Fruit fly (Drosophila melanogaster) whole organism, larva: ENCODE results near the gene CG17734.

ENCODE experiments used
- noc ChIP-seq: fragments of 200-800 bp; sonication (Bioruptor generic); optimal IDR thresholded peaks from 3 replicates; lab custom pipeline; 2019; ENCODE audit warnings: missing biosample characterization, mild to moderate bottlenecking, missing genetic modification characterization, moderate library complexity

The CG17734 gene

DNA sequence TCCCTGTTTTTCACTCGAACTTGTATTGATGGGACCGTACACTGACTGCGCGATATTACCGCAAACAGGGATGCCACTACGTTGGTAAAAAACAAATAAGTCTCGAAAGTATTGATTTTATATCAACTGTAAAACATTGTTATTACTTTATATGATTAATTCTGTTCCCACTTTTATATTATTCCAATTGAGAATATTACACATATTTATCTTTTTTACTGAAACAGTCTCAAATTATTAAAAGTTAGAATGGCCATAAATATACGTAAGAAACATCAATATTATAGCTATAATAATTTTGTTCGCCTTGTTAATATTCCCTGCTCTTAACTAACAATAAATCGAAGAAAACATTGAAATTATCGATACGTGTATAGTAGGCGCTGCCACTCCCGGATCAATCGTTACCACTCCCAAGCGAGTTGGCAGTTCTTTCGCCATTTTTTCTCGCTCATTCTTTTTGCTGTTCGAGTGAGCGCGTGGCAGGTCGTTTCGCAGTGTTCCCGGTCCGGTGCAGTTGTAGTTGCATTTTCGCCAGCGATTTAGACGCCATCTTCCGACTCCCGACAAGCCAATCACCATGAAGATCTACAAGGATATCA lies 33.9 kb downstream of the CG17734 start, which contains the start of the genes SdhC and Tctp:
Gene SdhC (minus strand): TSS at position 49 of the 602 bp plus-strand sequence.
Gene Tctp (plus strand): TSS at position 447 of the 602 bp plus-strand sequence.
- TF ChIP-seq noc (tag; lab: Kevin White, UChicago), result peak; percentile 63

DNA sequence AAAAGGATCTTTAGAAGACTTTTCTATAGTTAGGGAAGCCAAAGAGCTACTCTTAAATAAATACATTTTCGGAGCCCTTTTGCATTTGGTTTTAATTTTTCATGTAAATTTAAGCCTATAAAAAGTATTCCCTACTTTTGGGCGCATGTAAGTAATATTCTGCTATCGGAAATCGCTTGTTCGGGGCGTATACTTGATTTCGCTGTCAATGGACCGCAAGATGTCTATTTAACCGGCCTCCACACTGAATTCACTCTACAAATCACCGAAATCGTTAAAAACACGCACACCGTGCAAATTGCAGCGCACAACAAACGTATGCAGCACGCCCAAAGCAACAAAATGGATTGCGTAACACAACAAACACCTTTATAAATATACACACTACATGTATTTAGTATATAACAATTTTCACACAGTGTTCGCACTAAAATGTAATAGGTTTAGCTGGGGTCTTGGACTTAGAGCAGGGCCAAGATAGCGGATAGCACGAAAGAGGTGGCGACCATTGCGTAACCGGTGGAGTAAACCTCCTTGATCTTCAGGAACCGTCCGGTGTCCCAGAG lies 35.0 kb downstream of the CG17734 start:
- TF ChIP-seq noc (tag; lab: Kevin White, UChicago), result no peak

DNA sequence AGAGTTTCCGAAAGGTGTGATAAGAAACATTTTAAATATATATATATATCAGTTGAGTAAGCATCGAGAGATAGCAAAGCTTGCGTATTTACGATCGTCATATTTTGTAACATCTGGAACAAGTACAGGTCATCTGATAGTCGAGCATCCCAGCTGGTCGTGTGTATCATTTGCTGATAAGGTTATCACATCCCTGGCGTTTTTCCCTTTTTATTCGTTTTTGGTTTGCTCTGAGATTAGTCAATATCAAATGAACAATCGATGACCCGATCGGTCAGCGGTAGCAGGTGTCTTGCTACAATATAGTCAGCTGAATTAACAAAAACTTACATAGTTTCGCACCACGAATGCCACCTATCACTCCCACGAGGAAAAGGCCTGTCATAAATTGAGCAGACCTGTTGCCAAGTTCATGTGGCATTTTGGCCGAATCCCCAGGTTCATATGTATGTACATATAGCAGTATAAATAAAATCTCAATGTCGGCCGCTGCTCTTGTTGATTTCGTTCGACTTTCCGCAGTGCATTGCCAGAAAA lies 42.8 kb downstream of the CG17734 start:
- peak; percentile 94 for TF ChIP-seq noc (tag; lab: Kevin White, UChicago)

DNA sequence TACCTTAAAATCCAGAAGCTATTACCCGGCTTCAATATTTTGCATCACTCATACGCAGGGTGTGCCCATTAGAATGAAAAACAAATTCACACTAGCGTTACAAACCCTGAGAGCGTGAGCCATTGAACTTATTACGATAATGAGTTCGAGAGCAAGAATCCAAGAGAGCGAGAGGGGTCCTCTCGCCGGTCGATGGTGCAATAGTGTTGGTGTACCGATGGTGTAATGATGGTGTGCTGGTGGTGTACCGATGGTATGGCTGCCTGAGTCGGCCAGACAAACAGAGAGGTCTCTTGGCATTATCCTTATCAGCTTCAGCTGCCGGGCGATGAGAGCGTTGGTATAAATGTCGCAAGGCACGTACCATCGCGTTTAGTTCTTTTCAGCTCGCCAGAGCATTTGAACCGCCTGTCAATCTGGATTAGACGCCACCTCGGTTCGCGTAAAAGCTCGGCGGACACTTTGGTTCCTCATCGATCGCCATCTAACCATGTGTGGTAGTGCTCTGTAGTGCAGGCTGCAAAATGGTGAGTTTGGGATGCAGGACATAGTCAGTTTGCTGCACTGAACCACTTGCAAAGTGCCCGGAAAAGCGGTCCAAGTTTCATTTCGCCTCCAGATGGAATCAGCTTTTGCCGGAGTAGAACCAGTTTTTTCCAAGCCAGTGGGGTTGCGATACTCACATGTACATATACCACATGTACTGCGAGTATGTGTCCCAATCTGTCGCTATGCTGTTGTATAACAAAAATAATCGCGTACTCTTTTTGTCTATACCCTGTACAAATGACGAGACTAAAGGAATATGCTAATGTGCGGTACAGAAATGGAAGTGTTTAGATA lies 43.5 kb downstream of the CG17734 start:
- no peak for TF ChIP-seq noc (tag; lab: Kevin White, UChicago)

DNA sequence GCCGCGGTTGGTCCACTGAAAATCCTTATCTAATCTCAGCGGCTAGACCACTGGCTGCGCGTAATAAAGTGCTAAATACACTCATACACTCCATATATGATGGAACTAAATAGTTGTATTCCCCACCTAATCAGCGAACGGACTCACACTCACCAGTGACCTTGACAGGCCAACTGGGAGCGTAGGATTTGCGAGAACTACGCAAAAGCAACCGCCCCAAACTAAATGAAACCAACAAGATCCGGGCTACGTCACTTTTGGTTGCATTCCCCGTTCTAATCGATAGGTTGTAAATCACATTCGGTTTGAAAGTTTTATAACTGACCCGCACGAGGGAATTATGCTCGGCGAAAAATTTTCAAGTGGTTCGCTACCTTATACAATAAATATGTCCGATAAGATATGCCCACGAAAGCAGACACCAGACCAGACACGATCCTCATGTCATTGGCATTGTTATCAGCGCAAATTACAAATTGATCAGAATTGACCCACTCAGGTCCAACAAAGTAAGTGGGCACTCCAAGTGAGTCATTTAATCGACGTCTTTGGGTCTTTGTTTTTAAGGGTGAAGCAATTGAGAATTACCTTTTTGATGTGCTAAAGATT lies 44.5 kb downstream of the CG17734 start:
- peak; percentile 71 for TF ChIP-seq noc (tag; lab: Kevin White, UChicago)

DNA sequence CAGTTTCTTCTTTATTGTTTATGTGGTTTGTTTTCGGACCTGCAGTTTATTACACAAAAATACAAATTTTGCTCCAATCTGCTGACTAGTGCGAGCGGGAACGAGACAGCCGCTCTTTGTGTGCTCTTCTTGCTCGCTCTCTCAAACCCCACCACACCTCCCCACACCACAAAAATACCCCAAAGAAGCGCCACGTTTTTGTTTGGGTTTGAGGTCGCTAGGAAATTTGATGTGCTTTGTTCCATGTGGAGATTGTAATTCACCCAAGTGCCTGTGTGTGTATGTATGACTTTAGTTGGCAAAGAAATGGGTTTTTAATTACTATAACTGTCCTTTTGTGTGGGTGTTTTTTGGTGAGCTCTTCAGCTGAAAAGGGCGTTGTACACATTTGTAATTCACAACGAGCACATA lies 45.7 kb downstream of the CG17734 start:
- TF ChIP-seq noc (tag; lab: Kevin White, UChicago), result peak; percentile 34

DNA sequence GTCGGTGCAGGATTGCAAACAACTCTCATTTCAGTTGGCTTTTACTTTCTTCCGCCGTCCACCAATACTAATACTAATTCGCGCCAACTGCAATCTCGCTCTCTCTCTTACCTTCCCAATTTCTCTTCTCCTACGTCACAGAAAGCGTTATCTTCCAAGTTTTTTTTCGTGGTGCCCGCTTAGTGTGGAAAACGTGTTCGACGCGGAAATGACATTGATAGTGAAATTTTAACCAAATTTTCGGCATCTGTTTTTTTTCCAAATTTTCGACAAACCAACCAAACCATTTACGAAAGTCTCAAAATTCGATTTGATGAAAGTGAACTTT lies 46.4 kb downstream of the CG17734 start, which contains the start of gene cu:
Gene cu (plus strand): TSS at position 204 of the 328 bp plus-strand sequence.
- no peak for TF ChIP-seq noc (tag; lab: Kevin White, UChicago)

DNA sequence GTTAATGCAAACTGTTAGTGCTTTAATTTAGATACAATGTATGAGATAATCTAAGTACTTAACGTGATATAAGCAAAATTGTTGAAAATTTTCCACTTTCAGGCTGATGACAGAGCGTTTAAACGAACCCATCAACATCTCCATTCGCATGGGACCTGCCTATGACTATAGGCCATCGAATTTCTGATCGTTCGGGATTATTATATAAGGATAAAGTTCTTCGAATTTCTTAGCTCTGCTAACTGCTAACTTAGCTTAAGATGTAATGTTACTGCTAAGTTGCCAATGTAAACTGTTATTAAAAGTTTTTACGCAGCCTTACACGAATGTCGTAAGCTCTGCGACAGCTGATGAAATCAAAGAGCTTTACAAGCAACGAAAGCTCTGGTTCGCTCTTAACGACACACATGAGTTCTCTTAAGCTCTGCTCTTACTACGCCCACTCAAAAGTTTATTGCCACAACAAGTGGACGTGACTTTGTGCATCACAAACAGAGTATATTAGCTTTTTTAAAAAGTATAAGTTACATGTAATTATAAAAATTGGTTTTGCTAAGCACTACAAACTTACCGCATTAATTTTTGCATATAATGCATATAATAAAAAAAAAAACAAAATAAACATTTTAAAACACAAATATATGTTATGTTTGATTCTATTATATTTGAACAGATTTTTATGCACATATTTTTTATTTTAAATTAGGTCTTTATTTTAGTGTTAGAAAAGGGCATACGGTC lies 47.0 kb downstream of the CG17734 start:
- TF ChIP-seq noc (tag; lab: Kevin White, UChicago), result peak; percentile 98

DNA sequence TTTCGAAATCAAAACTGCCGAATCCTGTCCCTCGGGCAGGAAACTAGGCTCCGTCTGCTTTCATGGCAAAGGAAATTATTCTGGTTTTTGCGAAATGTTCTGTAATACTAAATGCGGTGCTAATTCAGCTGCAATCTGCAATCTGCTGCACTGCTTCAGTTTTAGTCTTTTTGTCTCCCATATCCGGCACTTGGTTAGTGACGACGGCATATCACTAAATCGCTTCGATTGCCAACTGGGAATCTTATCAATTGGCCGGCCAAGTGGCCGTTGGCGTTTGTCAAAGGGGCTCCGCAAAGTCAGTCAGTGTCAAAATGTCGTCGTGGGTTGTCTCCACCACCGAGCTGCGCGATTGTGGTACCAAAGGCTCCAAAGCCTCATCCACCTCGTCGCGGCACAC lies 48.0 kb downstream of the CG17734 start, which contains the start of gene CG18577:
Gene CG18577 (plus strand): TSS at position 301 of the 400 bp plus-strand sequence.
- no peak for TF ChIP-seq noc (tag; lab: Kevin White, UChicago)
